Worm (Caenorhabditis elegans) whole organism, late embryonic: ENCODE measurements around the gene mapk-15.

Source experiments
- C08G9.2 ChIP-seq: sonication (generic microtip); optimal IDR thresholded peaks from 2 replicates; lab custom pipeline; 2016; ENCODE audit warnings: mild to moderate bottlenecking, missing genetic modification characterization, moderate library complexity, missing compliant biosample characterization
- C38D4.7 ChIP-seq: fragments of 200-800 bp; sonication (Bioruptor generic); optimal IDR thresholded peaks from 2 replicates; lab custom pipeline; 2018; ENCODE audit warnings: mild to moderate bottlenecking, missing genetic modification characterization, moderate library complexity, missing compliant biosample characterization
- F13H6.1 ChIP-seq: sonication (generic microtip); optimal IDR thresholded peaks from 2 replicates; lab custom pipeline; 2016; ENCODE audit warnings: missing genetic modification characterization, missing compliant biosample characterization
- K02D7.2 ChIP-seq: sonication (generic microtip); optimal IDR thresholded peaks from 2 replicates; lab custom pipeline; 2017; ENCODE audit warnings: mild to moderate bottlenecking, missing genetic modification characterization, missing compliant biosample characterization
- T23F11.4 ChIP-seq: fragments of 200-800 bp; sonication (Bioruptor generic); optimal IDR thresholded peaks from 2 replicates; lab custom pipeline; 2018; ENCODE audit warnings: mild to moderate bottlenecking, missing genetic modification characterization, missing compliant biosample characterization
- Y22D7AL.16 ChIP-seq: sonication (generic microtip); optimal IDR thresholded peaks from 2 replicates; lab custom pipeline; 2016; ENCODE audit warnings: missing genetic modification characterization, missing compliant biosample characterization
- ceh-18 ChIP-seq: sonication (generic microtip); optimal IDR thresholded peaks from 2 replicates; lab custom pipeline; 2016; ENCODE audit warnings: missing genetic modification characterization, missing compliant biosample characterization
- ceh-19 ChIP-seq: fragments of 200-800 bp; sonication (Bioruptor generic); optimal IDR thresholded peaks from 2 replicates; lab custom pipeline; 2018; ENCODE audit warnings: mild to moderate bottlenecking, missing genetic modification characterization, missing compliant biosample characterization
- ceh-2 ChIP-seq: sonication (generic microtip); optimal IDR thresholded peaks from 2 replicates; lab custom pipeline; 2016; ENCODE audit warnings: missing genotype, missing genetic modification characterization, missing compliant biosample characterization
- ceh-30 ChIP-seq: fragments of 150-350 bp; optimal IDR thresholded peaks from 2 replicates; lab custom pipeline; 2014; ENCODE audit warnings: missing biosample characterization, missing genetic modification characterization
- ceh-34 ChIP-seq: sonication (generic microtip); optimal IDR thresholded peaks from 2 replicates; lab custom pipeline; 2016; ENCODE audit warnings: mild to moderate bottlenecking, missing genetic modification characterization, missing compliant biosample characterization
- ceh-6 ChIP-seq: fragments of 200-800 bp; sonication (Bioruptor generic); optimal IDR thresholded peaks from 2 replicates; lab custom pipeline; 2018; ENCODE audit warnings: mild to moderate bottlenecking, missing genetic modification characterization, missing compliant biosample characterization
- che-1 ChIP-seq: sonication (generic microtip); optimal IDR thresholded peaks from 2 replicates; lab custom pipeline; 2016; ENCODE audit warnings: mild to moderate bottlenecking, missing genetic modification characterization, missing compliant biosample characterization
- dmd-4 ChIP-seq: sonication (generic microtip); optimal IDR thresholded peaks from 2 replicates; lab custom pipeline; 2016; ENCODE audit warnings: borderline replicate concordance, missing genetic modification characterization, missing compliant biosample characterization
- dve-1 ChIP-seq: sonication (generic microtip); optimal IDR thresholded peaks from 2 replicates; lab custom pipeline; 2017; ENCODE audit warnings: antibody characterized with exemption, mild to moderate bottlenecking, missing genetic modification characterization, missing compliant biosample characterization
- elt-2 ChIP-seq: sonication (generic microtip); optimal IDR thresholded peaks from 2 replicates; lab custom pipeline; 2016; ENCODE audit warnings: missing genetic modification reagents, missing genetic modification characterization, missing compliant biosample characterization
- elt-4 ChIP-seq: sonication (generic microtip); optimal IDR thresholded peaks from 2 replicates; lab custom pipeline; 2016; ENCODE audit warnings: missing genetic modification characterization, missing compliant biosample characterization
- eyg-1 ChIP-seq: sonication (generic microtip); optimal IDR thresholded peaks from 2 replicates; lab custom pipeline; 2016; ENCODE audit warnings: missing genotype, missing genetic modification characterization, missing compliant biosample characterization
- fax-1 ChIP-seq: sonication (generic microtip); optimal IDR thresholded peaks from 2 replicates; lab custom pipeline; 2016; ENCODE audit warnings: missing genotype, missing genetic modification characterization, missing compliant biosample characterization
- fkh-10 ChIP-seq: fragments of 150-350 bp; optimal IDR thresholded peaks from 2 replicates; lab custom pipeline; 2014; ENCODE audit warnings: missing biosample characterization, missing genetic modification reagents, missing genetic modification characterization
- fkh-6 ChIP-seq: sonication (generic microtip); optimal IDR thresholded peaks from 2 replicates; lab custom pipeline; 2016; ENCODE audit warnings: missing genetic modification characterization, missing compliant biosample characterization
- gmeb-2 ChIP-seq: sonication (generic microtip); optimal IDR thresholded peaks from 2 replicates; lab custom pipeline; 2016; ENCODE audit warnings: missing genetic modification characterization, inconsistent platforms, missing compliant biosample characterization
- hlh-15 ChIP-seq: sonication (generic microtip); optimal IDR thresholded peaks from 2 replicates; lab custom pipeline; 2016; ENCODE audit warnings: missing genetic modification characterization, missing compliant biosample characterization
- hlh-6 ChIP-seq: sonication (generic microtip); optimal IDR thresholded peaks from 2 replicates; lab custom pipeline; 2016; ENCODE audit warnings: missing genotype, missing genetic modification characterization, missing compliant biosample characterization
- hlh-8 ChIP-seq: sonication (generic microtip); optimal IDR thresholded peaks from 2 replicates; lab custom pipeline; 2016; ENCODE audit warnings: missing genotype, missing genetic modification characterization, missing compliant biosample characterization
- lim-6 ChIP-seq: sonication (generic microtip); optimal IDR thresholded peaks from 2 replicates; lab custom pipeline; 2016; ENCODE audit warnings: missing genetic modification characterization, missing compliant biosample characterization
- lin-11 ChIP-seq: fragments of 200-800 bp; sonication (Bioruptor generic); optimal IDR thresholded peaks from 2 replicates; lab custom pipeline; 2018; ENCODE audit warnings: mild to moderate bottlenecking, missing genetic modification characterization, missing compliant biosample characterization
- nfya-1 ChIP-seq: sonication (generic microtip); optimal IDR thresholded peaks from 2 replicates; lab custom pipeline; 2017; ENCODE audit warnings: missing genetic modification characterization, mild to moderate bottlenecking, missing compliant biosample characterization, antibody characterized with exemption, moderate library complexity
- nhr-232 ChIP-seq: sonication (generic microtip); optimal IDR thresholded peaks from 2 replicates; lab custom pipeline; 2016; ENCODE audit warnings: missing genetic modification characterization, missing compliant biosample characterization
- npax-4 ChIP-seq: sonication (generic microtip); optimal IDR thresholded peaks from 2 replicates; lab custom pipeline; 2016; ENCODE audit warnings: missing genetic modification characterization, missing compliant biosample characterization
- pag-3 ChIP-seq: sonication (generic microtip); optimal IDR thresholded peaks from 2 replicates; lab custom pipeline; 2016; ENCODE audit warnings: missing compliant biosample characterization, missing genetic modification characterization, borderline replicate concordance
- pat-9 ChIP-seq: fragments of 200-800 bp; sonication (Bioruptor generic); optimal IDR thresholded peaks from 2 replicates; lab custom pipeline; 2018; ENCODE audit warnings: mild to moderate bottlenecking, missing genetic modification characterization, moderate library complexity, missing compliant biosample characterization
- pha-2 ChIP-seq: sonication (generic microtip); optimal IDR thresholded peaks from 2 replicates; lab custom pipeline; 2017; ENCODE audit warnings: mild to moderate bottlenecking, missing genetic modification characterization, missing compliant biosample characterization
- pros-1 ChIP-seq: fragments of 150-350 bp; optimal IDR thresholded peaks from 2 replicates; lab custom pipeline; 2014; ENCODE audit warnings: missing biosample characterization, missing genetic modification reagents, missing genetic modification characterization
- rnt-1 ChIP-seq: sonication (generic microtip); optimal IDR thresholded peaks from 2 replicates; lab custom pipeline; 2016; ENCODE audit warnings: missing genetic modification characterization, missing compliant biosample characterization
- sox-4 ChIP-seq: sonication (generic microtip); optimal IDR thresholded peaks from 2 replicates; lab custom pipeline; 2017; ENCODE audit warnings: mild to moderate bottlenecking, missing genetic modification characterization, inconsistent platforms, missing compliant biosample characterization
- tbx-2 ChIP-seq: sonication (generic microtip); optimal IDR thresholded peaks from 2 replicates; lab custom pipeline; 2016; ENCODE audit warnings: missing genetic modification characterization, missing compliant biosample characterization
- unc-86 ChIP-seq: sonication (generic microtip); optimal IDR thresholded peaks from 2 replicates; lab custom pipeline; 2016; ENCODE audit warnings: missing genetic modification characterization, missing compliant biosample characterization
- zip-5 ChIP-seq: sonication (generic microtip); optimal IDR thresholded peaks from 2 replicates; lab custom pipeline; 2016; ENCODE audit warnings: missing genetic modification characterization, missing compliant biosample characterization
- ztf-16 ChIP-seq: sonication (generic microtip); optimal IDR thresholded peaks from 2 replicates; lab custom pipeline; 2017; ENCODE audit warnings: missing genetic modification characterization, missing compliant biosample characterization

Gene mapk-15

DNA sequence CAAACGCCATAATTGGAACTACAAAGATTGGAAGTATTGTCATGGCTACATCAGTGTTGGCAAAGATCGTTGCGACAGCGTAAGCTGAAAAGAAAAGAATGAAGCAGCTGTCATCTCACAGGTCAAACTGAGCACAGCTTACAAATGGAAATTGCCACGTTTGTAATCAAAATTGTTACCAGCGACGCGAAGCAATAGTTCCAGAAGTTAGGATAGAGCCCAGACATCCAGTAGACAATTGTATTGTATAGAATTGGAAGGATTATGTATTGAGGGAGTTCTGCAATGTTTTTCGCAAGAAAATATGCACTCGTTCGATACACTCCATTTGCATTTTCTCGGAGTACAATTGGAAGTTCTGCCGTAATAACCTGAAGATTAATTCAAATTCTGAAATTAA is 17.7 kb downstream of the mapk-15 start:
- TF ChIP-seq nfya-1 (tag; lab: Kevin White, UChicago) (no peak), K02D7.2 (tag; lab: Kevin White, UChicago) (no peak), elt-4 (tag; lab: Kevin White, UChicago) (no peak), ceh-6 (GFP tag; lab: Kevin White, UChicago) (no peak), T23F11.4 (GFP tag; lab: Kevin White, UChicago) (no peak), ceh-2 (no peak), ztf-16 (tag; lab: Kevin White, UChicago) (no peak), pag-3 (tag; lab: Kevin White, UChicago) (no peak), unc-86 (tag; lab: Kevin White, UChicago) (no peak), ceh-30 (tag; lab: Kevin White, UChicago) (no peak), hlh-8 (tag; lab: Kevin White, UChicago) (no peak), elt-2 (tag; lab: Kevin White, UChicago) (no peak), ceh-18 (tag; lab: Kevin White, UChicago) (no peak), lin-11 (tag; lab: Kevin White, UChicago) (no peak), dmd-4 (no peak), hlh-15 (tag; lab: Kevin White, UChicago) (no peak), C38D4.7 (GFP tag; lab: Kevin White, UChicago) (no peak), fax-1 (tag; lab: Kevin White, UChicago) (no peak)

DNA sequence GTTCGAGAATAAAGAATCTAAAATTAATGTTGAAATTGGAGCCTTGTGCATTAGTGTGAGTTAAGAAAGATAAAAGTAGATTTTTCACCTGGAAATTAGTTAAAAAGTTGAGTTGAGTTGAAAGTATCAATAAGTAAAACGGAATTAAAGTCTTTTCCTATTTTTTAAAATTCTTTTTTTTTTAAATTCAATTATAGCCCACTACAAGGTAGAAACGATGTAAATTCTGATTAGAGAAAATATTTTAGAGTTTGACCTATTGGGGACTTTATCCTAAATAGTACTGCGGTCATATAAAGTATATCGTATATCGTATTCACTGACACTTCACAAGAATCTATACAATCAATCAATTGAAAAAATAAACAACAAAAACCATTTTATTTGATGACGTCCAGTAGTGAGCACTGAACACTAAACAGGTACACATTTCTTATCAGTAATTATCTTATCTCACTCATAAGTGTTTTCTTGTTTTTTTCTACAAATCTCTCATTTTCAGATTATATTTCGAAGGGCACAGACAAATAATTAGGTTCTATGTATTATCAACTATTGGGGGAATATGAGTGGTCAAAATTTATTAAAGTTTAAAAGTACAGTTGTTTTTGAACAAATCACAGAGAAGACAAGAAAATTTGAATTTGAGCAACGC is 20.2 kb downstream of the mapk-15 start, which contains the start of gene wht-1:
Gene wht-1 (minus strand): TSS at position 51 of the 655 bp plus-strand sequence.
- TF ChIP-seq nhr-232 = no peak
- peak; percentile 88 for TF ChIP-seq elt-2 (tag; lab: Kevin White, UChicago)
- no peak for TF ChIP-seq pha-2 (tag; lab: Kevin White, UChicago)
- TF ChIP-seq hlh-6 (tag; lab: Kevin White, UChicago) = no peak
- TF ChIP-seq, all 69 proteins: peak for 1

DNA sequence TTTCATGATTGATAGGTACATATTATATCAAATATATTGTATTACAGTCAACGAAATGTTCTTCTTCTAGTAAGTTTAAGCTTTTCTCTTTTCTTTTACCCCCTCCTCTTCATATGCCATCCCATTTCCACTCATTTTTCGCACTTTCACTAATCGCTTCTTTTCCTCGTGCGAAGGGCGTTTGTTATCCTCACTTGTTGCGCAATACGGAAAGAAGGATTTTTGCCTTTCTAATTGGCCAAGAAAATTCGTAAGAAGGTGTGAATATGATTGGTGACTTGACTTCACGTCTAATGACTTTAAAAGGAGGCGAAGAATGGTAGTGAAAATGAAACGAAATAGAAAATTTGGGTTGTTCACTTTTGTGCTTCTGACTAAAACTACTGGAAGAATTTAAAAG is 28.0 kb downstream of the mapk-15 start:
- no peak for TF ChIP-seq C08G9.2
- TF ChIP-seq gmeb-2 (tag; lab: Kevin White, UChicago) = no peak
- no peak for TF ChIP-seq dve-1 (tag; lab: Kevin White, UChicago)
- TF ChIP-seq fax-1 (tag; lab: Kevin White, UChicago) = no peak
- no peak for TF ChIP-seq ceh-2
- TF ChIP-seq dmd-4 = no peak
- TF ChIP-seq T23F11.4 (GFP tag; lab: Kevin White, UChicago) = no peak
- no peak for TF ChIP-seq ceh-34 (tag; lab: Kevin White, UChicago)
- no peak for TF ChIP-seq lim-6
- no peak for TF ChIP-seq rnt-1 (tag; lab: Kevin White, UChicago)
- TF ChIP-seq hlh-8 (tag; lab: Kevin White, UChicago) = no peak
- TF ChIP-seq Y22D7AL.16 (tag; lab: Kevin White, UChicago) = no peak
- TF ChIP-seq zip-5 (tag; lab: Kevin White, UChicago) = no peak
- no peak for TF ChIP-seq unc-86 (tag; lab: Kevin White, UChicago)
- no peak for TF ChIP-seq tbx-2 (tag; lab: Kevin White, UChicago)
- TF ChIP-seq ceh-30 (tag; lab: Kevin White, UChicago) = no peak
- TF ChIP-seq che-1 (tag; lab: Kevin White, UChicago) = no peak
- TF ChIP-seq eyg-1 (tag; lab: Kevin White, UChicago) = no peak
- TF ChIP-seq fkh-6 (tag; lab: Kevin White, UChicago) = no peak
- no peak for TF ChIP-seq npax-4 (tag; lab: Kevin White, UChicago)
- TF ChIP-seq, all 69 proteins: peak for 0

DNA sequence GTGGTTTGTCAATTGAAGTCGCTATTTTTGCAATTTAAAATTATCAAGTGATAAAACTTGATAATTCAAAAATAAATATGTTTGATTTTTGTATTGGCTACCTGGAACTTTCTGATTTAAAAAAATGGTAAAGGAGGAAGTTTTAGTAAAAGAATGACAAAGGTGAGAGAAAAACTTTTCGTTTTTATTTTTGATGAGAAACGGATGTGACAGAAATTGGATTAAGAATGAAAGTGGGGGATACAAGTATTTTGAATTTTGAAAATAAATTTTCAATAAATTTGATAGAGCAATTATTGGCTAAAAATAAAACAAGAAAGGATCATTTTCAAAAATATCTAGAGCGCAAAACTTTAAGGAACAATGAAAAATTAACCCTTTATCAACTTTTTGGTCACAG is 35.1 kb downstream of the mapk-15 start, which contains the start of gene C05D10.4:
Gene C05D10.4 (minus strand): TSS at position 101 of the 400 bp plus-strand sequence.
- TF ChIP-seq nfya-1 (tag; lab: Kevin White, UChicago) (no peak), dve-1 (tag; lab: Kevin White, UChicago) (no peak), lim-6 (no peak), pros-1 (tag; lab: Kevin White, UChicago) (no peak), pat-9 (no peak), npax-4 (tag; lab: Kevin White, UChicago) (no peak), sox-4 (tag; lab: Kevin White, UChicago) (no peak), lin-11 (tag; lab: Kevin White, UChicago) (no peak), unc-86 (tag; lab: Kevin White, UChicago) (no peak), ztf-16 (tag; lab: Kevin White, UChicago) (no peak), F13H6.1 (tag; lab: Kevin White, UChicago) (no peak), ceh-19 (GFP tag; lab: Kevin White, UChicago) (no peak), fkh-10 (GFP tag; lab: Kevin White, UChicago) (no peak), tbx-2 (tag; lab: Kevin White, UChicago) (no peak), gmeb-2 (tag; lab: Kevin White, UChicago) (no peak)
